Fruit fly (Drosophila melanogaster): Measurements from ENCODE around the gene ND-ASHI.
A peak's percentile ranks its signal among the peaks of the same experiment; 100 is the strongest.

Gene ND-ASHI

dm6 chrX:6677826-6678489 lies 960 bp downstream of the ND-ASHI start, which contains the start of gene Fum1 (continued):
- TF ChIP-seq CG17359 (tag; optimal IDR thresholded peaks at IDR 0.05) (no peak), Ets97D (GFP tag; optimal IDR thresholded peaks at IDR 0.05) (peak; percentile 4), ara (GFP tag; IDR thresholded peaks at IDR 0.05) (no peak), CG6765 (GFP tag; optimal IDR thresholded peaks at IDR 0.05) (no peak), Gug (GFP tag; IDR thresholded peaks at IDR 0.05) (no peak), CG15514 (GFP tag; optimal IDR thresholded peaks at IDR 0.05) (peak; percentile 58), bbx (GFP tag; IDR thresholded peaks at IDR 0.05; ENCODE audit: partially characterized antibody) (peak; percentile 84)

dm6 chrX:6673637-6674487 lies 5.1 kb downstream of the ND-ASHI start, which contains the start of the genes CG3198 and Mcm6:
Gene CG3198 (minus strand): TSS chrX:6673973.
Gene Mcm6 (plus strand): TSS chrX:6674387.
- TF ChIP-seq Myb (GFP tag; optimal IDR thresholded peaks at IDR 0.05) (no peak), CG18764 (GFP tag; optimal IDR thresholded peaks at IDR 0.05) (no peak), gsb-n (tag; optimal IDR thresholded peaks at IDR 0.05) (no peak), tap (tag; optimal IDR thresholded peaks at IDR 0.05) (no peak), CG10654 (GFP tag; optimal IDR thresholded peaks at IDR 0.05) (no peak), Xbp1 (GFP tag; optimal IDR thresholded peaks at IDR 0.05) (peak; percentile 3), CrebB (tag; optimal IDR thresholded peaks at IDR 0.05) (no peak), odd (GFP tag; optimal IDR thresholded peaks at IDR 0.05) (no peak), CG4404 (GFP tag; IDR thresholded peaks at IDR 0.05) (no peak), dysf (GFP tag; IDR thresholded peaks at IDR 0.05) (no peak), disco-r (GFP tag; optimal IDR thresholded peaks at IDR 0.05) (no peak), toy (GFP tag; IDR thresholded peaks at IDR 0.05) (no peak), CG1024 (GFP tag; IDR thresholded peaks at IDR 0.05) (no peak), unc-4 (GFP tag; IDR thresholded peaks at IDR 0.05; ENCODE audit: partially characterized antibody) (peak; percentile 71), CG1602 (GFP tag; optimal IDR thresholded peaks at IDR 0.05) (no peak), ranshi (GFP tag; IDR thresholded peaks at IDR 0.05) (no peak), HLH54F (GFP tag; optimal IDR thresholded peaks at IDR 0.05) (no peak), oc (tag; optimal IDR thresholded peaks at IDR 0.05) (no peak), schlank (tag; optimal IDR thresholded peaks at IDR 0.05) (no peak), CG8765 (GFP tag; IDR thresholded peaks at IDR 0.05) (no peak), btn (GFP tag; optimal IDR thresholded peaks at IDR 0.05) (no peak), peb (GFP tag; IDR thresholded peaks at IDR 0.05) (no peak), kni (GFP tag; optimal IDR thresholded peaks at IDR 0.05) (no peak), psq (GFP tag; optimal IDR thresholded peaks at IDR 0.05) (no peak), CG1233 (GFP tag; optimal IDR thresholded peaks at IDR 0.05) (no peak), lmd (GFP tag; IDR thresholded peaks at IDR 0.05) (no peak), CG10431 (GFP tag; optimal IDR thresholded peaks at IDR 0.05) (no peak), slp2 (GFP tag; optimal IDR thresholded peaks at IDR 0.05) (no peak), her (GFP tag; optimal IDR thresholded peaks at IDR 0.05) (no peak), CG2875 (GFP tag; optimal IDR thresholded peaks at IDR 0.05) (no peak), CG12744 (GFP tag; optimal IDR thresholded peaks at IDR 0.05) (no peak), dan (GFP tag; IDR thresholded peaks at IDR 0.05) (no peak), sd (tag; optimal IDR thresholded peaks at IDR 0.05) (no peak), Mes4 (GFP tag; optimal IDR thresholded peaks at IDR 0.05) (no peak), mld (GFP tag; IDR thresholded peaks at IDR 0.05; ENCODE audit: partially characterized antibody) (no peak), GATAe (GFP tag; conservative IDR thresholded peaks at IDR 0.05) (no peak), CG16779 (GFP tag; IDR thresholded peaks at IDR 0.05) (no peak), knrl (GFP tag; IDR thresholded peaks at IDR 0.05; ENCODE audit: partially characterized antibody) (peak; percentile 65; the same call in 2 of the 3 replicates), CG15011 (GFP tag; optimal IDR thresholded peaks at IDR 0.05) (no peak), Dek (tag; optimal IDR thresholded peaks at IDR 0.05) (no peak), twi (tag; optimal IDR thresholded peaks at IDR 0.05) (no peak)

Data from whole organism, embryonic.